Worm (Caenorhabditis elegans): ENCODE results near the gene mvk-1.

Gene mvk-1

ce11 chrIII:6148684-6149083, 12.6 kb upstream of the mvk-1 start:
- TF ChIP-seq mel-28 (tag; optimal IDR thresholded peaks at IDR 0.05; ENCODE audit: borderline replicate concordance) = no peak
- no peak for TF ChIP-seq dox-1 (GFP tag; IDR thresholded peaks at IDR 0.05)
- TF ChIP-seq dpff-1 (tag; optimal IDR thresholded peaks at IDR 0.05) = peak; percentile 43
- 0 out of 2 replicates have a peak, but pooled peaks have one; percentile 3 for TF ChIP-seq mcd-1 (GFP tag; IDR thresholded peaks at IDR 0.05)
- 0 out of 2 replicates have a peak, but pooled peaks have one; percentile 52 for TF ChIP-seq cebp-2 (GFP tag; IDR thresholded peaks at IDR 0.05)
- TF ChIP-seq zim-3 (tag; optimal IDR thresholded peaks at IDR 0.05) = peak; percentile 49
- TF ChIP-seq C06A6.2 (GFP tag; conservative IDR thresholded peaks at IDR 0.05) = 0 out of 2 replicates have a peak, but pooled peaks have one; percentile 17
- TF ChIP-seq die-1 (tag; optimal IDR thresholded peaks at IDR 0.05) = no peak
- peak; percentile 36; the same call in 1 of the 2 replicates for TF ChIP-seq Y53G8AR.9 (GFP tag; conservative IDR thresholded peaks at IDR 0.05)
- TF ChIP-seq let-607 (tag; optimal IDR thresholded peaks at IDR 0.05) = no peak

ce11 chrIII:6147903-6148302, 11.8 kb upstream of the mvk-1 start, which contains the start of gene Y42G9A.2:
TSS of gene Y42G9A.2 (plus strand) at chrIII:6148186.
- no peak for TF ChIP-seq nhr-179 (tag; optimal IDR thresholded peaks at IDR 0.05)
- TF ChIP-seq K11D2.4 (GFP tag; IDR thresholded peaks at IDR 0.05) = no peak
- TF ChIP-seq ceh-91 (GFP tag; IDR thresholded peaks at IDR 0.05) = no peak
- TF ChIP-seq ekl-4 (GFP tag; IDR thresholded peaks at IDR 0.05) = 0 out of 2 replicates have a peak, but pooled peaks have one; percentile 1
- no peak for TF ChIP-seq ccch-3 (GFP tag; optimal IDR thresholded peaks at IDR 0.05)

DNA sequence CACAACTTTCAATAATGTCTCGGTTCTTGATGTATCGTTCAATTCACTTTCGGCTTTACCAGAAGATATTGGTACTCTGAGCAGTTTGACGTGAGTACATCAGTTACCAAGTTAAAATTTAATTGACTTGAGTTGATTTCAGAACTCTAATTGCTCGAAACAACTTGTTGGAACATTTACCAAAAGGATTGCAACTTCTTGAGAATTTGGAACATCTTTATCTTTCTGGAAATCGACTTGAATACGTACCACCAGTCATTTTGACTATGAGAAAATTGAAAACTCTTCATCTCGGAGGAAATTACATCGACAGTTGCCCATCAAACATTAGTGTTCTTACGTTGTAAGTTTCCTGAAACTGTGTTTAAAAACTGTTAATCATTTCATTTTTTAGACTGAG, 10.7 kb upstream of the mvk-1 start:
- TF ChIP-seq madf-3 (GFP tag; IDR thresholded peaks at IDR 0.05) (no peak), ekl-4 (GFP tag; IDR thresholded peaks at IDR 0.05) (no peak), unc-130 (GFP tag; optimal IDR thresholded peaks at IDR 0.05) (no peak), xnd-1 (tag; optimal IDR thresholded peaks at IDR 0.05) (no peak), F22D6.2 (tag; optimal IDR thresholded peaks at IDR 0.05) (no peak), Y53F4B.3 (GFP tag; IDR thresholded peaks at IDR 0.05) (no peak), bed-1 (GFP tag; IDR thresholded peaks at IDR 0.05) (no peak), ztf-26 (tag; optimal IDR thresholded peaks at IDR 0.05) (no peak), nfya-1 (tag; optimal IDR thresholded peaks at IDR 0.05; ENCODE audit: borderline replicate concordance, insufficient read depth) (no peak), ceh-40 (GFP tag; IDR thresholded peaks at IDR 0.05) (no peak), T26A5.8 (tag; optimal IDR thresholded peaks at IDR 0.05) (no peak), K12H6.12 (tag; optimal IDR thresholded peaks at IDR 0.05) (no peak), attf-3 (GFP tag; conservative IDR thresholded peaks at IDR 0.05) (no peak), tbp1 (GFP tag; optimal IDR thresholded peaks at IDR 0.05) (no peak), fkh-3 (tag; optimal IDR thresholded peaks at IDR 0.05) (no peak), zim-3 (tag; optimal IDR thresholded peaks at IDR 0.05) (no peak), gei-17 (GFP tag; optimal IDR thresholded peaks at IDR 0.05) (no peak)

- TF ChIP-seq hrde-1 (tag; optimal IDR thresholded peaks at IDR 0.05; ENCODE audit: borderline replicate concordance) (no peak), nhr-80 (tag; optimal IDR thresholded peaks at IDR 0.05) (peak; percentile 28), pbrm-1 (GFP tag; IDR thresholded peaks at IDR 0.05) (no peak), nfyb-1 (GFP tag; IDR thresholded peaks at IDR 0.05) (no peak), aptf-3 (GFP tag; IDR thresholded peaks at IDR 0.05) (no peak)
Observed at ce11 chrIII:6145896-6146295, 9.8 kb upstream of the mvk-1 start, which contains the start of gene Y42G9A.3. TSS of gene Y42G9A.3 (plus strand) at chrIII:6146258.
